Worm (Caenorhabditis elegans) whole organism, L4 larva: Measurements from ENCODE around the gene T16H12.3.
A peak's percentile ranks its signal among the peaks of the same experiment; 100 is the strongest.

Experiments
- F10B5.3 ChIP-seq: sonication (generic microtip); optimal IDR thresholded peaks from 2 replicates; lab custom pipeline; 2016; ENCODE audit warnings: mild to moderate bottlenecking, missing genetic modification characterization, missing compliant biosample characterization
- F37D6.2 ChIP-seq: sonication (generic microtip); optimal IDR thresholded peaks from 2 replicates; lab custom pipeline; 2016; ENCODE audit warnings: mild to moderate bottlenecking, missing genetic modification characterization, missing compliant biosample characterization
- F49E8.2 ChIP-seq: sonication (generic microtip); optimal IDR thresholded peaks from 2 replicates; lab custom pipeline; 2016; ENCODE audit warnings: missing compliant biosample characterization, mild to moderate bottlenecking, missing genetic modification characterization, borderline replicate concordance
- T20F7.1 ChIP-seq: fragments of 200-800 bp; sonication (Bioruptor generic); optimal IDR thresholded peaks from 2 replicates; lab custom pipeline; 2018; ENCODE audit warnings: mild to moderate bottlenecking, missing genetic modification characterization, missing compliant biosample characterization
- Y48G9A.11 ChIP-seq: fragments of 200-800 bp; sonication (Bioruptor generic); IDR thresholded peaks from 2 replicates; pipeline ENCODE4 v1.3.6; 2022; ENCODE audit warnings: missing genetic modification reagents, missing genetic modification characterization, missing compliant biosample characterization
- Y5F2A.4 ChIP-seq: fragments of 200-800 bp; sonication (Bioruptor generic); optimal IDR thresholded peaks from 2 replicates; lab custom pipeline; 2018; ENCODE audit warnings: mild to moderate bottlenecking, missing genetic modification characterization, missing compliant biosample characterization
- ceh-20 ChIP-seq: fragments of 200-800 bp; sonication (Bioruptor generic); IDR thresholded peaks from 2 replicates; pipeline ENCODE4 v1.3.6; 2022; ENCODE audit warnings: missing genetic modification reagents, missing genetic modification characterization, missing compliant biosample characterization
- ceh-32 ChIP-seq: sonication (generic microtip); optimal IDR thresholded peaks from 2 replicates; lab custom pipeline; 2016; ENCODE audit warnings: mild to moderate bottlenecking, missing genetic modification characterization, missing compliant biosample characterization; ENCODE audit not compliant: poor library complexity
- cey-2 ChIP-seq: sonication (generic microtip); optimal IDR thresholded peaks from 3 replicates; lab custom pipeline; 2017; ENCODE audit warnings: missing genetic modification characterization, mild to moderate bottlenecking, missing compliant biosample characterization, antibody characterized with exemption, borderline replicate concordance; ENCODE audit not compliant: insufficient read depth
- ctbp-1 ChIP-seq: fragments of 200-800 bp; sonication (Bioruptor generic); IDR thresholded peaks from 2 replicates; pipeline ENCODE4 v1.3.6; 2022; ENCODE audit warnings: missing genetic modification reagents, missing genetic modification characterization, missing compliant biosample characterization
- daf-12 ChIP-seq: fragments of 150-350 bp; optimal IDR thresholded peaks from 2 replicates; lab custom pipeline; 2014; ENCODE audit warnings: missing biosample characterization, missing genetic modification reagents, missing genetic modification characterization
- daf-19 ChIP-seq: fragments of 200-800 bp; sonication (Bioruptor generic); conservative IDR thresholded peaks from 2 replicates; pipeline ENCODE4 v1.3.6; 2022; ENCODE audit warnings: missing genetic modification characterization, missing compliant biosample characterization
- daf-8 ChIP-seq: fragments of 200-800 bp; sonication (Bioruptor generic); IDR thresholded peaks from 2 replicates; pipeline ENCODE4 v1.3.6; 2022; ENCODE audit warnings: missing genetic modification characterization, missing compliant biosample characterization
- dpl-1 ChIP-seq: fragments of 150-350 bp; optimal IDR thresholded peaks from 2 replicates; lab custom pipeline; 2014; ENCODE audit warnings: missing biosample characterization, missing genetic modification reagents, missing genetic modification characterization
- duxl-1 ChIP-seq: sonication (generic microtip); optimal IDR thresholded peaks from 2 replicates; lab custom pipeline; 2016; ENCODE audit warnings: mild to moderate bottlenecking, missing genetic modification characterization, moderate library complexity, missing compliant biosample characterization; ENCODE audit not compliant: poor library complexity
- fkh-10 ChIP-seq: fragments of 150-350 bp; optimal IDR thresholded peaks from 2 replicates; lab custom pipeline; 2014; ENCODE audit warnings: missing biosample characterization, missing genetic modification reagents, missing genetic modification characterization
- gei-8 ChIP-seq: fragments of 200-800 bp; sonication (Bioruptor generic); optimal IDR thresholded peaks from 2 replicates; lab custom pipeline; 2018; ENCODE audit warnings: mild to moderate bottlenecking, missing genetic modification characterization, missing compliant biosample characterization
- hif-1 ChIP-seq, 2 experiments: sonication (generic microtip); optimal IDR thresholded peaks; 2 replicates each; lab custom pipeline; 2016 to 2017; ENCODE audit warnings: missing compliant biosample characterization in 2 of 2, missing genetic modification characterization in 2 of 2, missing genetic modification reagents in 2 of 2, missing genotype in 2 of 2, mild to moderate bottlenecking in 1 of 2
- hlh-30 ChIP-seq: sonication (generic microtip); optimal IDR thresholded peaks from 2 replicates; lab custom pipeline; 2017; ENCODE audit warnings: antibody characterized with exemption, mild to moderate bottlenecking, missing genetic modification characterization, missing compliant biosample characterization; ENCODE audit not compliant: insufficient read depth
- lim-7 ChIP-seq: fragments of 200-800 bp; sonication (Bioruptor generic); IDR thresholded peaks from 2 replicates; pipeline ENCODE4 v1.3.6; 2022; ENCODE audit warnings: missing genetic modification characterization, missing compliant biosample characterization
- lin-13 ChIP-seq: fragments of 150-350 bp; optimal IDR thresholded peaks from 2 replicates; lab custom pipeline; 2014; ENCODE audit warnings: missing biosample characterization, missing genetic modification reagents, missing genetic modification characterization
- lin-15B ChIP-seq: fragments of 150-350 bp; sonication (generic microtip); optimal IDR thresholded peaks from 3 replicates; lab custom pipeline; 2014; ENCODE audit warnings: missing biosample characterization, missing genetic modification characterization
- lin-29 ChIP-seq: fragments of 200-800 bp; sonication (Bioruptor generic); IDR thresholded peaks from 2 replicates; pipeline ENCODE4 v1.3.6; 2022; ENCODE audit warnings: missing genetic modification reagents, missing genetic modification characterization, missing compliant biosample characterization
- lin-38 ChIP-seq: fragments of 200-800 bp; sonication (Bioruptor generic); IDR thresholded peaks from 2 replicates; pipeline ENCODE4 v1.3.6; 2022; ENCODE audit warnings: missing genetic modification reagents, missing genetic modification characterization, missing compliant biosample characterization
- lir-3 ChIP-seq: sonication (generic microtip); optimal IDR thresholded peaks from 2 replicates; lab custom pipeline; 2016; ENCODE audit warnings: mild to moderate bottlenecking, missing genetic modification characterization, missing compliant biosample characterization
- madf-9 ChIP-seq: fragments of 200-800 bp; sonication (Bioruptor generic); conservative IDR thresholded peaks from 2 replicates; pipeline ENCODE4 v1.3.6; 2022; ENCODE audit warnings: missing genetic modification reagents, missing genetic modification characterization, missing compliant biosample characterization
- mxl-3 ChIP-seq: fragments of 200-800 bp; sonication (Bioruptor generic); optimal IDR thresholded peaks from 2 replicates; lab custom pipeline; 2018; ENCODE audit warnings: mild to moderate bottlenecking, missing genetic modification characterization, missing compliant biosample characterization
- nhr-10 ChIP-seq: fragments of 150-350 bp; optimal IDR thresholded peaks from 2 replicates; lab custom pipeline; 2014; ENCODE audit warnings: missing biosample characterization, missing genetic modification characterization
- nhr-111 ChIP-seq: fragments of 200-800 bp; sonication (Bioruptor generic); optimal IDR thresholded peaks from 2 replicates; lab custom pipeline; 2018; ENCODE audit warnings: mild to moderate bottlenecking, missing genetic modification characterization, missing compliant biosample characterization
- nhr-237 ChIP-seq: sonication (generic microtip); optimal IDR thresholded peaks from 2 replicates; lab custom pipeline; 2017; ENCODE audit warnings: missing biosample characterization, missing genetic modification characterization
- nhr-25 ChIP-seq: sonication (generic microtip); optimal IDR thresholded peaks from 2 replicates; lab custom pipeline; 2017; ENCODE audit warnings: missing genetic modification characterization, mild to moderate bottlenecking, missing compliant biosample characterization, antibody characterized with exemption, moderate library complexity, borderline replicate concordance; ENCODE audit not compliant: insufficient read depth
- nhr-76 ChIP-seq: fragments of 150-350 bp; optimal IDR thresholded peaks from 2 replicates; lab custom pipeline; 2014; ENCODE audit warnings: missing biosample characterization, missing genetic modification characterization
- nhr-77 ChIP-seq: fragments of 150-350 bp; optimal IDR thresholded peaks from 2 replicates; lab custom pipeline; 2014; ENCODE audit warnings: missing biosample characterization, missing genetic modification characterization
- pha-4 ChIP-seq, 2 experiments: fragments of 150-350 bp in 1 of 2; fragments of 200-800 bp in 1 of 2; sonication (Bioruptor generic) in 1 of 2; IDR thresholded peaks in 1 of 2; optimal IDR thresholded peaks in 1 of 2; 2 replicates each; pipeline versions ENCODE4 v1.3.6 to Lab custom; 2014 to 2022; ENCODE audit warnings: missing genetic modification characterization in 2 of 2, missing genetic modification reagents in 2 of 2, missing biosample characterization in 1 of 2, missing compliant biosample characterization in 1 of 2
- pqm-1 ChIP-seq: sonication (generic microtip); optimal IDR thresholded peaks from 2 replicates; lab custom pipeline; 2017; ENCODE audit warnings: missing biosample characterization, missing genetic modification characterization
- set-16 ChIP-seq: fragments of 200-800 bp; sonication (Bioruptor generic); IDR thresholded peaks from 2 replicates; pipeline ENCODE4 v1.3.6; 2022; ENCODE audit warnings: missing genetic modification reagents, missing genetic modification characterization, missing compliant biosample characterization
- skn-1 ChIP-seq: fragments of 150-350 bp; optimal IDR thresholded peaks from 2 replicates; lab custom pipeline; 2014; ENCODE audit warnings: missing biosample characterization, missing genetic modification characterization
- snpc-1.2 ChIP-seq: fragments of 200-800 bp; sonication (Bioruptor generic); IDR thresholded peaks from 2 replicates; pipeline ENCODE4 v1.3.6; 2022; ENCODE audit warnings: missing genetic modification reagents, missing genetic modification characterization, missing compliant biosample characterization
- spr-1 ChIP-seq: sonication (generic microtip); optimal IDR thresholded peaks from 2 replicates; lab custom pipeline; 2016; ENCODE audit warnings: mild to moderate bottlenecking, missing genetic modification characterization, missing compliant biosample characterization
- tag-97 ChIP-seq: fragments of 200-800 bp; sonication (Bioruptor generic); IDR thresholded peaks from 2 replicates; pipeline ENCODE4 v1.3.6; 2022; ENCODE audit warnings: missing genetic modification characterization, missing compliant biosample characterization
- tra-1 ChIP-seq: fragments of 200-800 bp; sonication (Bioruptor generic); IDR thresholded peaks from 2 replicates; pipeline ENCODE4 v1.3.6; 2022; ENCODE audit warnings: missing genetic modification reagents, missing genetic modification characterization, missing compliant biosample characterization
- unc-130 ChIP-seq: sonication (generic microtip); optimal IDR thresholded peaks from 2 replicates; lab custom pipeline; 2016; ENCODE audit warnings: missing genetic modification reagents, missing genetic modification characterization, missing compliant biosample characterization
- unc-62 ChIP-seq, 3 experiments: fragments of 150-350 bp in 1 of 3; sonication (generic microtip); optimal IDR thresholded peaks in 2 of 3; peaks in 1 of 3; 1 replicate in 1 of 3; 2 replicates in 2 of 3; lab custom pipeline; 2014 to 2017; ENCODE audit warnings: missing biosample characterization in 3 of 3, missing genetic modification characterization in 3 of 3, missing genetic modification reagents in 3 of 3, missing genotype in 1 of 3
- vab-7 ChIP-seq: fragments of 200-800 bp; sonication (Bioruptor generic); IDR thresholded peaks from 2 replicates; pipeline ENCODE4 v1.3.6; 2022; ENCODE audit warnings: missing genetic modification reagents, missing genetic modification characterization, missing compliant biosample characterization
- zag-1 ChIP-seq: fragments of 150-350 bp; optimal IDR thresholded peaks from 2 replicates; lab custom pipeline; 2014; ENCODE audit warnings: missing biosample characterization, missing genetic modification characterization
- zfp-3 ChIP-seq: fragments of 200-800 bp; sonication (Bioruptor generic); conservative IDR thresholded peaks from 2 replicates; pipeline ENCODE4 v1.3.6; 2022; ENCODE audit warnings: missing genetic modification reagents, missing genetic modification characterization, missing compliant biosample characterization
- zip-11 ChIP-seq: fragments of 200-800 bp; sonication (Bioruptor generic); IDR thresholded peaks from 2 replicates; pipeline ENCODE4 v1.3.6; 2022; ENCODE audit warnings: missing genetic modification characterization, missing compliant biosample characterization
- ztf-11 ChIP-seq: fragments of 150-350 bp; optimal IDR thresholded peaks from 2 replicates; lab custom pipeline; 2014; ENCODE audit warnings: missing biosample characterization, missing genetic modification characterization
- ztf-7 ChIP-seq: fragments of 150-350 bp; optimal IDR thresholded peaks from 2 replicates; lab custom pipeline; 2014; ENCODE audit warnings: missing biosample characterization, missing genetic modification characterization

The T16H12.3 gene

DNA sequence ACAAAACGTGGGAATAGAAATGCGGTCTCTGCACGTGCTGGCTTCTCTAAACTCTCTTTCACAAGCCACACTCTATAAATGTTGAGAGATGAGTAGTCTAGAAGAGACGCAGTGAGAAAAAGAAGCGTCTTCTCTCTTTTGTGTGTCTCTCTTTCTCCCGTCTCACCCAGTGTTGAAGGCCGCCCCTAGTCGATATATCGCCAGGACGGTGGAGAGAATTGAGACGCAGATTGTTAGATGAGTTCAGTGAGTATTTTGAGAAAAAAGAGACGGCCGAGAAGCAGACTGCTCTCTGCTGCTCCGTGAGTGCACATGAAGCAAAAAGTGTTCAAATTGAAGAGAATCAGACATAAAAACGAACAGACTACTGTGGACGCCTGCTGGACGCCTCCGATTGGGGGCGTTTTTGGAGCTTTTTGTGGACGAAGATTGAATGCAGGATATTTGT is 13.5 kb upstream of the T16H12.3 start (continued):
- TF ChIP-seq tag-97 (GFP tag; lab: Robert Waterston, UW) = no peak
- TF ChIP-seq set-16 (GFP tag; lab: Robert Waterston, UW) = peak; percentile 53
- TF ChIP-seq ceh-20 (GFP tag; lab: Robert Waterston, UW) = peak; percentile 81
- no peak for TF ChIP-seq lim-7 (GFP tag; lab: Robert Waterston, UW)
- peak; percentile 59 for TF ChIP-seq spr-1 (tag; lab: Kevin White, UChicago)
- peak; percentile 66 for TF ChIP-seq T20F7.1 (GFP tag; lab: Kevin White, UChicago)
- no peak; the same call in 1 of the 2 replicates for TF ChIP-seq lin-38 (GFP tag; lab: Robert Waterston, UW)
- TF ChIP-seq nhr-111 (GFP tag; lab: Kevin White, UChicago) = no peak
- TF ChIP-seq ctbp-1 = peak; percentile 85
- peak; percentile 38 for TF ChIP-seq lin-13 (GFP tag; lab: Kevin White, UChicago)
- TF ChIP-seq tra-1 (GFP tag; lab: Robert Waterston, UW) = peak; percentile 84
- no peak for TF ChIP-seq Y48G9A.11
- TF ChIP-seq nhr-76 (tag; lab: Kevin White, UChicago) = no peak
- TF ChIP-seq nhr-25 = peak; percentile 67
- TF ChIP-seq nhr-77 (tag; lab: Kevin White, UChicago) = peak; percentile 34
- TF ChIP-seq ztf-7 (tag; lab: Kevin White, UChicago) = no peak
- no peak for TF ChIP-seq ceh-32 (tag; lab: Kevin White, UChicago)
- no peak for TF ChIP-seq zip-11
- TF ChIP-seq vab-7 (GFP tag; lab: Robert Waterston, UW) = 0 out of 2 replicates have a peak, but pooled peaks have one; percentile 41
- TF ChIP-seq Y5F2A.4 (GFP tag; lab: Kevin White, UChicago) = no peak
- no peak for TF ChIP-seq nhr-237 (tag; lab: Kevin White, UChicago)
- no peak for TF ChIP-seq F49E8.2 (tag; lab: Kevin White, UChicago)
- TF ChIP-seq hif-1 (tag; optimal IDR thresholded peaks at IDR 0.05; lab: Kevin White, UChicago) = peak in 1 of 2 experiments; percentile 77
- TF ChIP-seq gei-8 (GFP tag; lab: Kevin White, UChicago) = peak; percentile 17
- TF ChIP-seq unc-130 (GFP tag; lab: Kevin White, UChicago) = no peak
- no peak for TF ChIP-seq daf-8 (GFP tag; lab: Robert Waterston, UW)
- TF ChIP-seq madf-9 (GFP tag; lab: Robert Waterston, UW) = no peak
- no peak for TF ChIP-seq duxl-1 (tag; lab: Kevin White, UChicago)
- peak; percentile 71 for TF ChIP-seq F37D6.2 (tag; lab: Kevin White, UChicago)
- TF ChIP-seq cey-2 (tag; lab: Kevin White, UChicago) = peak; percentile 34
- TF ChIP-seq daf-19 (GFP tag; lab: Robert Waterston, UW) = peak; percentile 62; the same call in 1 of the 2 replicates
- TF ChIP-seq zag-1 (tag; lab: Kevin White, UChicago) = peak; percentile 40
- TF ChIP-seq pqm-1 (tag; lab: Kevin White, UChicago) = peak; percentile 27
- TF ChIP-seq snpc-1.2 (GFP tag; lab: Robert Waterston, UW) = no peak
- peak; percentile 62 for TF ChIP-seq dpl-1 (GFP tag; lab: Kevin White, UChicago)
- TF ChIP-seq lin-29 (GFP tag; lab: Robert Waterston, UW) = no peak
- TF ChIP-seq lin-15B (tag; lab: Kevin White, UChicago) = no peak
- TF ChIP-seq hlh-30 (tag; lab: Kevin White, UChicago) = peak; percentile 95
- TF ChIP-seq ztf-11 (tag; lab: Kevin White, UChicago) = no peak
- peak; percentile 33 for TF ChIP-seq nhr-10 (tag; lab: Kevin White, UChicago)
- TF ChIP-seq skn-1 (tag; lab: Kevin White, UChicago) = no peak
- peak; percentile 43 for TF ChIP-seq F10B5.3 (tag; lab: Kevin White, UChicago)
- TF ChIP-seq zfp-3 (GFP tag; lab: Robert Waterston, UW) = no peak
- peak; percentile 87 for TF ChIP-seq mxl-3
- TF ChIP-seq unc-62 (GFP tag; optimal IDR thresholded peaks at IDR 0.05 in 1 of 2; lab: Kevin White, UChicago) = peak in 1 of 2 experiments; percentile 99
- no peak for TF ChIP-seq unc-62 (tag; optimal IDR thresholded peaks at IDR 0.05; lab: Kevin White, UChicago)
- no peak for TF ChIP-seq lir-3 (tag; lab: Kevin White, UChicago)
- peak; percentile 67 for TF ChIP-seq pha-4 (GFP tag; IDR thresholded peaks at IDR 0.05; lab: Robert Waterston, UW)
- TF ChIP-seq pha-4 (tag; optimal IDR thresholded peaks at IDR 0.05; lab: Kevin White, UChicago) = peak; percentile 85
- TF ChIP-seq daf-12 = no peak
- peak; percentile 76 for TF ChIP-seq fkh-10 (GFP tag; lab: Kevin White, UChicago)
